Fruit fly (Drosophila melanogaster) whole organism: ENCODE measurements around the gene CG14569.

Source experiments
- CG8478 ChIP-seq: fragments of >200 bp; optimal IDR thresholded peaks from 2 replicates; lab custom pipeline; 2018; ENCODE audit warnings: inconsistent platforms
- EcR ChIP-seq, 2 experiments: fragments of >200 bp; optimal IDR thresholded peaks; 2 replicates each; lab custom pipeline; 2017; ENCODE audit warnings: missing biosample characterization in 2 of 2, missing genetic modification characterization in 2 of 2, missing genetic modification reagents in 2 of 2

DNA sequence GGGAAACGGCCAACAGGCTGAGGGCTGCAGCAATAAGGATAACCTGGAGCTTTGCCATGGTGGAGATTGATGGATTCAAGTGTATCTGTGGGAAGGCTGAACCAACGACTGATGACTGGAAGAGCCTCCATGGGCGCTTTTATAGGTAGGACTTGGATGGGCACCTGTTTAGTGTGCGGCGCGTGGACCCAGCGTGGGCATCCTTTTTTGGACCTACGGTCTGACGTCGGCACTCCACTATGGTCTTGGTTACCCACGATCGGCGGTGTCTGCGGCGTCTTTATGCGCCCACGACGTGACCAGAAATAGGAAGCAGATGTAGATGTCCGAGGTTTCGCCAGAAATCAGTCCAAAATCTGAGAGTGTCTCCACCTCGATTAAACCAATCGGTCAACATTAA is 8.9 kb upstream of the CG14569 start, which contains the start of gene CG14566:
- no peak for TF ChIP-seq EcR (GFP tag; optimal IDR thresholded peaks at IDR 0.05; lab: Kevin White, UChicago)
- no peak for TF ChIP-seq CG8478
